Fruit fly (Drosophila melanogaster) whole organism, pupa: ENCODE results near the gene SdhD.

Experiments
- CG10348 ChIP-seq: fragments of 200-800 bp; sonication (Bioruptor generic); IDR thresholded peaks from 2 replicates; pipeline ENCODE4 v1.3.6; 2022; ENCODE audit warnings: missing biosample characterization, missing genetic modification characterization
- CG12605 ChIP-seq: fragments of 200-800 bp; sonication (Bioruptor generic); IDR thresholded peaks from 2 replicates; pipeline ENCODE4 v1.3.6; 2022; ENCODE audit warnings: missing biosample characterization, missing genetic modification characterization
- CG13204 ChIP-seq: fragments of 200-800 bp; sonication (Bioruptor generic); optimal IDR thresholded peaks from 2 replicates; lab custom pipeline; 2018; ENCODE audit warnings: missing biosample characterization, mild to moderate bottlenecking, missing genetic modification characterization, moderate library complexity
- CG14655 ChIP-seq: fragments of 200-800 bp; sonication (Bioruptor generic); optimal IDR thresholded peaks from 3 replicates; lab custom pipeline; 2017; ENCODE audit warnings: mild to moderate bottlenecking, missing biosample characterization, missing genetic modification reagents, missing genetic modification characterization
- CG15710 ChIP-seq: fragments of 200-800 bp; sonication (Bioruptor generic); optimal IDR thresholded peaks from 2 replicates; lab custom pipeline; 2018; ENCODE audit warnings: missing biosample characterization, mild to moderate bottlenecking, missing genetic modification characterization, moderate library complexity
- CG17806 ChIP-seq: fragments of 200-800 bp; sonication (Bioruptor generic); optimal IDR thresholded peaks from 2 replicates; lab custom pipeline; 2018; ENCODE audit warnings: missing biosample characterization, mild to moderate bottlenecking, missing genetic modification characterization, moderate library complexity
- CG32121 ChIP-seq: fragments of 200-800 bp; sonication (Bioruptor generic); IDR thresholded peaks from 2 replicates; pipeline ENCODE4 v1.3.6; 2022; ENCODE audit warnings: missing biosample characterization, missing genetic modification characterization
- CG34367 ChIP-seq: fragments of 200-800 bp; sonication (Bioruptor generic); optimal IDR thresholded peaks from 2 replicates; lab custom pipeline; 2018; ENCODE audit warnings: missing biosample characterization, mild to moderate bottlenecking, missing genetic modification characterization
- CG4496 ChIP-seq: fragments of 200-800 bp; sonication (Bioruptor generic); IDR thresholded peaks from 3 replicates; pipeline ENCODE4 v1.3.6; 2022; ENCODE audit warnings: missing biosample characterization, missing genetic modification characterization
- CG8159 ChIP-seq: fragments of 200-800 bp; sonication (Bioruptor generic); optimal IDR thresholded peaks from 3 replicates; lab custom pipeline; 2018; ENCODE audit warnings: missing biosample characterization, mild to moderate bottlenecking, missing genetic modification characterization, moderate library complexity
- CG8301 ChIP-seq: fragments of 200-800 bp; sonication (Bioruptor generic); optimal IDR thresholded peaks from 2 replicates; lab custom pipeline; 2018; ENCODE audit warnings: missing biosample characterization, mild to moderate bottlenecking, missing genetic modification characterization
- CG9948 ChIP-seq: fragments of 200-800 bp; sonication (Bioruptor generic); optimal IDR thresholded peaks from 2 replicates; lab custom pipeline; 2018; ENCODE audit warnings: missing biosample characterization, mild to moderate bottlenecking, missing genetic modification characterization, moderate library complexity
- D1 ChIP-seq: fragments of 200-800 bp; sonication (Bioruptor generic); optimal IDR thresholded peaks from 2 replicates; lab custom pipeline; 2018; ENCODE audit warnings: missing biosample characterization, mild to moderate bottlenecking, missing genetic modification characterization, moderate library complexity
- EcR ChIP-seq: fragments of 200-800 bp; sonication (Bioruptor generic); optimal IDR thresholded peaks from 3 replicates; lab custom pipeline; 2019; ENCODE audit warnings: missing biosample characterization, missing genetic modification characterization, mild to moderate bottlenecking, moderate library complexity, missing genetic modification reagents
- Ets98B ChIP-seq: fragments of 200-800 bp; sonication (Bioruptor generic); IDR thresholded peaks from 2 replicates; pipeline ENCODE4 v1.3.6; 2022; ENCODE audit warnings: missing biosample characterization, missing genetic modification characterization
- Pif1A ChIP-seq: fragments of 200-800 bp; sonication (Bioruptor generic); optimal IDR thresholded peaks from 3 replicates; lab custom pipeline; 2016; ENCODE audit warnings: missing biosample characterization, missing genetic modification characterization
- Pif1B ChIP-seq: fragments of 200-800 bp; sonication (Bioruptor generic); optimal IDR thresholded peaks from 3 replicates; lab custom pipeline; 2016; ENCODE audit warnings: missing biosample characterization, missing genetic modification characterization
- Snoo ChIP-seq: fragments of 200-800 bp; sonication (Bioruptor generic); optimal IDR thresholded peaks from 3 replicates; lab custom pipeline; 2017; ENCODE audit warnings: missing biosample characterization, mild to moderate bottlenecking, missing genetic modification characterization, inconsistent platforms
- fd96Ca ChIP-seq: fragments of 200-800 bp; sonication (Bioruptor generic); IDR thresholded peaks from 3 replicates; pipeline ENCODE4 v1.3.6; 2022; ENCODE audit warnings: missing biosample characterization, missing genetic modification characterization
- gl ChIP-seq: fragments of 200-800 bp; sonication (Bioruptor generic); optimal IDR thresholded peaks from 2 replicates; lab custom pipeline; 2018; ENCODE audit warnings: missing biosample characterization, mild to moderate bottlenecking, missing genetic modification characterization
- rn ChIP-seq: fragments of 200-800 bp; sonication (Bioruptor generic); IDR thresholded peaks from 2 replicates; pipeline ENCODE4 v1.3.6; 2022; ENCODE audit warnings: missing biosample characterization, missing genetic modification characterization

SdhD gene

DNA sequence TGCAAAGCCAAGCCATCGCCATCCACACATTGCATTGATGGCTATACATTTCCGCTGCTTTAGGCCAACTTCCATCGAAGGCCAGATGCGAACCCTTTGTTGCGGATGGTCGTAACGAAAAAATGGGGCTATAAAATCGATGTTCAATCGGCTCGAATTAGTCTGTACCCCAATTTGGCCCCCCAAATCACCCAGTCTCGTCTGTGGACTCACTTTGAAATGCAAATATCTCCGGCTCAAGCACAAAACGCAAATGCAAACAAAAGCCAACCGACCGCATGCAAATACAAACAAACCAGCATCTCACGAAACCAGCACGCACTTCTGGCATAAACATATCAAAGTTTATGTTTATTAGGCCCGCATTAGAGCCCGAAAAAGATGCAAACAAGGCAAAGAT lies 24.0 kb downstream of the SdhD start:
- TF ChIP-seq EcR (no peak), rn (GFP tag; lab: Robert Waterston, UW) (no peak), CG34367 (tag; lab: Kevin White, UChicago) (no peak), Pif1A (no peak), CG10348 (GFP tag; lab: Robert Waterston, UW) (no peak), fd96Ca (GFP tag; lab: Robert Waterston, UW) (no peak), CG12605 (GFP tag; lab: Robert Waterston, UW) (no peak), CG4496 (GFP tag; lab: Robert Waterston, UW) (no peak), Snoo (no peak), CG14655 (GFP tag; lab: Kevin White, UChicago) (no peak), CG32121 (GFP tag; lab: Robert Waterston, UW) (no peak), CG9948 (tag; lab: Kevin White, UChicago) (no peak), Ets98B (no peak), CG13204 (no peak), CG8159 (no peak), D1 (tag; lab: Kevin White, UChicago) (no peak), gl (no peak), Pif1B (GFP tag; lab: Kevin White, UChicago) (no peak), CG8301 (tag; lab: Kevin White, UChicago) (no peak)

dm6 chr3R:23735648-23736047 lies 24.8 kb downstream of the SdhD start:
- TF ChIP-seq CG32121 (GFP tag; lab: Robert Waterston, UW), result no peak
- TF ChIP-seq fd96Ca (GFP tag; lab: Robert Waterston, UW), result 0 out of 3 replicates have a peak, but pooled peaks have one; percentile 24

DNA sequence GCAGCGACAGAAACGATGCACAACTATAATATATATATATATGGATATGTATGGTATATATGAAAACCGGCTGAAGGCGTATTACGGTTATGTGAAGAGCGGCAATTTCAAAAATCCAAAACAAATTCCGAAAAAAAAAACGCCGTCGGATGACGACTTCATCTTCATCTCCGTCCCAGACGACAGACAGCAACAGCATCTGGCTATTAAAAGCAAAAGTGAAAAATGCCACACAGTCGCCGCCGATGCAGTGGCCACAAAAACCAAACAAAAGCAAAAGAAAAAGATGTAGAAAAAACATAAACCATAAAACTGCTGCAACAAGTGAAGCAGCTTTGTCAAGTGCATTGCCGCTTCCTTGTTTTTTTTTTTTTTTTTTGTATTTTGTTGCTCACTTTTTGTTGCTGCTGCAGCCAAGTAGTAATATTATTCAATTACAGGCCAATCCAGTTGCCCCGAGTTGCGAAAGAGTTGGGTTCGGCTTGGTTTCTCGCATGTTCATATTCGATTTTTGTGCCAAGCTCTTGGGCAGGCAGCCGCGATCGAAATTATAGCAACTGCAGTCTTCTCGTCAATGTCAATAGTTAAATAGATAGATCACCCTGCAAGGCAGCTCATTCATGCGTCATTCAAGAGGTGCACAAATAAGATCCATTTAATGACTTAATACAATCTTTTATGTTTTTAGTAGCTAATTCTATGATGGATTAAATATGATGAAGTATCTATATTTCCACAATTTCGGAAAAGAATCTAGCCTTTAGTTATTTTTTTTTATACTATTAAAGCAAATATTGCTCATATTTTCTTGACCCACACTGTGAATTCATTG lies 25.6 kb downstream of the SdhD start:
- TF ChIP-seq CG4496 (GFP tag; lab: Robert Waterston, UW) (peak; percentile 79; the same call in 2 of the 3 replicates), rn (GFP tag; lab: Robert Waterston, UW) (no peak), CG8159 (no peak), Pif1A (peak; percentile 21), CG10348 (GFP tag; lab: Robert Waterston, UW) (no peak), Ets98B (peak; percentile 77), CG17806 (tag; lab: Kevin White, UChicago) (no peak), D1 (tag; lab: Kevin White, UChicago) (no peak), Snoo (no peak), CG8301 (tag; lab: Kevin White, UChicago) (peak; percentile 6), CG12605 (GFP tag; lab: Robert Waterston, UW) (peak; percentile 22; the same call in 1 of the 2 replicates), EcR (no peak), CG13204 (no peak), fd96Ca (GFP tag; lab: Robert Waterston, UW) (peak; percentile 54; the same call in 2 of the 3 replicates), CG34367 (tag; lab: Kevin White, UChicago) (no peak), CG15710 (tag; lab: Kevin White, UChicago) (no peak), CG9948 (tag; lab: Kevin White, UChicago) (no peak), CG32121 (GFP tag; lab: Robert Waterston, UW) (no peak; the same call in 1 of the 2 replicates), gl (no peak), CG14655 (GFP tag; lab: Kevin White, UChicago) (no peak), Pif1B (GFP tag; lab: Kevin White, UChicago) (peak; percentile 35)
- TF ChIP-seq, all 21 proteins: peak for 7

- no peak for TF ChIP-seq CG8159
- TF ChIP-seq CG17806 (tag; lab: Kevin White, UChicago), result no peak
- TF ChIP-seq fd96Ca (GFP tag; lab: Robert Waterston, UW), result no peak
- TF ChIP-seq Ets98B, result no peak
Measured at dm6 chr3R:23733771-23734170, 26.6 kb downstream of the SdhD start.

DNA sequence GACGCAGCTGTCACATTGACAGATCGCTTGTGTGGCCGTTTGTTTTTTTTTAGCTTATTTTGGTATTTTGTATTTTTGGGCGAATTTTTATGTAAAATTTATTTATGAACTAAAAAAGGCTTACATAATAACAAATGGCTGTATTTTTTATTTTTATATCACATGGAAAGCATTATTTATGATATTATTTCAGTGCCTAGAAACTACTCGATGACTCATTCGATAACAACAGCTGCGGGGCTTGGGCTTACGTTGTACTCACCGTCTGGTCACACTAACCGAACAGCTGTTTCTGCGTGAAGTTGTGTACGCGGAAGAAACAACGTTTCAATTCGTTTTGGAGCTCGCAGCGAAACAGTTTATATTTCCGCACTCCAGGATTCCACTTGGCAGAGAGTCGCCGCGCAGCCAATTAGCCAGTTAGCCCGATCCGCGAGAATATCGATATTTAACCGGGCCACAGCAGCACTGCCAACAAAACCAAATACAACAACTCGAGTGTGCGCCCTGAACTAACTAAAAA lies 27.3 kb downstream of the SdhD start, which contains the start of the genes Hmgcr and Rpn9:
TSS of gene Hmgcr (plus strand) at position 335 of the 523 bp plus-strand sequence.
TSS of gene Rpn9 (minus strand) at position 473 of the 523 bp plus-strand sequence.
- TF ChIP-seq Snoo (no peak), Ets98B (peak; percentile 11; the same call in 1 of the 2 replicates), CG8159 (no peak)

dm6 chr3R:23732533-23732932 lies 27.9 kb downstream of the SdhD start:
- TF ChIP-seq Ets98B (no peak), CG12605 (GFP tag; lab: Robert Waterston, UW) (no peak), EcR (no peak), CG15710 (tag; lab: Kevin White, UChicago) (no peak), Snoo (no peak)
- TF ChIP-seq, all 21 proteins: peak for 0

dm6 chr3R:23730472-23730801 lies 30.0 kb downstream of the SdhD start:
- no peak for TF ChIP-seq Pif1B (GFP tag; lab: Kevin White, UChicago)
- TF ChIP-seq fd96Ca (GFP tag; lab: Robert Waterston, UW), result no peak
- no peak for TF ChIP-seq CG34367 (tag; lab: Kevin White, UChicago)
- peak; percentile 18 for TF ChIP-seq EcR
- TF ChIP-seq CG13204, result no peak
- no peak for TF ChIP-seq CG8301 (tag; lab: Kevin White, UChicago)
- no peak for TF ChIP-seq CG14655 (GFP tag; lab: Kevin White, UChicago)
- TF ChIP-seq, all 21 proteins: peak for 1
